Fruit fly (Drosophila melanogaster) whole organism, wandering third instar larva: Measurements from ENCODE around the gene indra.

Experiments used
- Abd-B ChIP-seq: fragments of >200 bp; optimal IDR thresholded peaks from 2 replicates; lab custom pipeline; 2017; ENCODE audit warnings: missing biosample characterization, missing genetic modification characterization
- CG9705 ChIP-seq: fragments of 200-800 bp; sonication (Bioruptor generic); optimal IDR thresholded peaks from 2 replicates; lab custom pipeline; 2018; ENCODE audit warnings: missing biosample characterization, mild to moderate bottlenecking, missing genetic modification characterization
- CrebA ChIP-seq: fragments of 200-800 bp; sonication (Bioruptor generic); optimal IDR thresholded peaks from 2 replicates; lab custom pipeline; 2016; ENCODE audit warnings: missing biosample characterization, mild to moderate bottlenecking, missing genetic modification characterization, borderline replicate concordance
- Dfd ChIP-seq: fragments of >200 bp; optimal IDR thresholded peaks from 2 replicates; lab custom pipeline; 2017; ENCODE audit warnings: missing biosample characterization, missing genetic modification characterization
- Dif ChIP-seq: fragments of 200-275, 200-300 bp; sonication (Bioruptor generic); optimal IDR thresholded peaks from 2 replicates; lab custom pipeline; 2018; ENCODE audit warnings: missing biosample characterization, missing genetic modification characterization; ENCODE audit not compliant: partially characterized antibody
- GATAd ChIP-seq: sonication (Bioruptor generic); optimal IDR thresholded peaks from 2 replicates; lab custom pipeline; 2016; ENCODE audit warnings: missing biosample characterization, missing genetic modification characterization
- HLH106 ChIP-seq: fragments of 200-800 bp; optimal IDR thresholded peaks from 3 replicates; lab custom pipeline; 2019; ENCODE audit warnings: missing biosample characterization, mild to moderate bottlenecking, missing genetic modification characterization, moderate library complexity
- Hnf4 ChIP-seq: fragments of 200-800 bp; sonication (Bioruptor generic); optimal IDR thresholded peaks from 2 replicates; lab custom pipeline; 2016; ENCODE audit warnings: missing biosample characterization, mild to moderate bottlenecking, missing genetic modification characterization
- Hr78 ChIP-seq: fragments of >200 bp; optimal IDR thresholded peaks from 2 replicates; lab custom pipeline; 2017; ENCODE audit warnings: missing biosample characterization, missing genetic modification characterization
- Hr83 ChIP-seq: fragments of 200-300 bp; sonication (Bioruptor generic); optimal IDR thresholded peaks from 2 replicates; lab custom pipeline; 2016; ENCODE audit warnings: missing biosample characterization, mild to moderate bottlenecking, missing genetic modification characterization, moderate library complexity; ENCODE audit not compliant: poor library complexity, severe bottlenecking
- Jra ChIP-seq: sonication (Bioruptor generic); optimal IDR thresholded peaks from 2 replicates; lab custom pipeline; 2016; ENCODE audit warnings: missing biosample characterization, missing genetic modification characterization
- Mio ChIP-seq: sonication (Bioruptor generic); optimal IDR thresholded peaks from 2 replicates; lab custom pipeline; 2016; ENCODE audit warnings: missing biosample characterization, missing genetic modification characterization
- Myc ChIP-seq: fragments of >200 bp; optimal IDR thresholded peaks from 2 replicates; lab custom pipeline; 2017
- N ChIP-seq: fragments of >200 bp; optimal IDR thresholded peaks from 2 replicates; lab custom pipeline; 2018; ENCODE audit warnings: missing biosample characterization, missing external identifiers, missing genetic modification characterization
- OdsH ChIP-seq: fragments of 200-800 bp; sonication (Bioruptor generic); optimal IDR thresholded peaks from 2 replicates; lab custom pipeline; 2016; ENCODE audit warnings: missing biosample characterization, mild to moderate bottlenecking, missing genetic modification characterization
- Rel ChIP-seq, 2 experiments: fragments of 200-800 bp; sonication (Bioruptor generic) in 1 of 2; optimal IDR thresholded peaks; 2 replicates in 1 of 2; 3 replicates in 1 of 2; lab custom pipeline; 2016 to 2019; ENCODE audit warnings: mild to moderate bottlenecking in 2 of 2, missing biosample characterization in 2 of 2, missing genetic modification characterization in 2 of 2, moderate library complexity in 1 of 2
- Sp1 ChIP-seq: fragments of 200-800 bp; sonication (Bioruptor generic); optimal IDR thresholded peaks from 3 replicates; lab custom pipeline; 2019; ENCODE audit warnings: missing biosample characterization, mild to moderate bottlenecking, missing genetic modification characterization, moderate library complexity
- Vsx2 ChIP-seq: fragments of 200-300, 225-300 bp; sonication (Bioruptor generic); optimal IDR thresholded peaks from 2 replicates; lab custom pipeline; 2018; ENCODE audit warnings: missing biosample characterization, missing genetic modification characterization; ENCODE audit not compliant: partially characterized antibody
- br ChIP-seq: fragments of 200-800 bp; sonication (Bioruptor generic); optimal IDR thresholded peaks from 2 replicates; lab custom pipeline; 2016; ENCODE audit warnings: missing biosample characterization, missing genetic modification characterization
- dl ChIP-seq, 2 experiments: fragments of 175-275, 200-275 bp in 1 of 2; fragments of 200-275 bp in 1 of 2; sonication (Bioruptor generic); optimal IDR thresholded peaks; lab custom pipeline; 2018; ENCODE audit warnings: mild to moderate bottlenecking in 2 of 2, missing biosample characterization in 2 of 2, missing genetic modification characterization in 2 of 2, moderate library complexity in 2 of 2; ENCODE audit not compliant: partially characterized antibody in 2 of 2, insufficient read depth in 1 of 2
- dmrt93B ChIP-seq: fragments of 200-800 bp; sonication (Bioruptor generic); optimal IDR thresholded peaks from 2 replicates; lab custom pipeline; 2018; ENCODE audit warnings: missing biosample characterization, mild to moderate bottlenecking, missing genetic modification characterization
- dsf ChIP-seq: sonication (Bioruptor generic); optimal IDR thresholded peaks from 2 replicates; lab custom pipeline; 2016; ENCODE audit warnings: missing biosample characterization, missing genetic modification characterization, borderline replicate concordance
- ey ChIP-seq: fragments of 200-800 bp; sonication (Bioruptor generic); optimal IDR thresholded peaks from 2 replicates; lab custom pipeline; 2016; ENCODE audit warnings: missing biosample characterization, missing genetic modification characterization
- foxo ChIP-seq, 2 experiments: fragments of 200-800 bp; sonication (Bioruptor generic); optimal IDR thresholded peaks; 2 replicates in 1 of 2; 3 replicates in 1 of 2; lab custom pipeline; 2016 to 2017; ENCODE audit warnings: missing biosample characterization in 2 of 2, missing genetic modification characterization in 2 of 2
- fru ChIP-seq: fragments of 200-800 bp; sonication (Bioruptor generic); optimal IDR thresholded peaks from 3 replicates; lab custom pipeline; 2016; ENCODE audit warnings: missing biosample characterization, mild to moderate bottlenecking, missing genetic modification characterization
- h ChIP-seq: fragments of 200-800 bp; sonication (Bioruptor generic); optimal IDR thresholded peaks from 3 replicates; lab custom pipeline; 2016; ENCODE audit warnings: missing biosample characterization, mild to moderate bottlenecking, missing genetic modification characterization
- jim ChIP-seq: fragments of 175-275, 200-325 bp; sonication (Bioruptor generic); optimal IDR thresholded peaks from 2 replicates; lab custom pipeline; 2016; ENCODE audit warnings: missing biosample characterization, mild to moderate bottlenecking, missing genetic modification characterization
- lola ChIP-seq: fragments of >200 bp; optimal IDR thresholded peaks from 2 replicates; lab custom pipeline; 2017; ENCODE audit warnings: missing biosample characterization, missing genetic modification characterization
- pan ChIP-seq: fragments of >200 bp; optimal IDR thresholded peaks from 2 replicates; lab custom pipeline; 2017
- psq ChIP-seq: fragments of 200-800 bp; sonication (Bioruptor generic); optimal IDR thresholded peaks from 3 replicates; lab custom pipeline; 2017; ENCODE audit warnings: missing biosample characterization, mild to moderate bottlenecking, missing genetic modification characterization, moderate library complexity
- rgr ChIP-seq: fragments of 200-800 bp; sonication (Bioruptor generic); optimal IDR thresholded peaks from 3 replicates; lab custom pipeline; 2016; ENCODE audit warnings: missing biosample characterization, mild to moderate bottlenecking, missing genetic modification characterization
- sage ChIP-seq: fragments of 200-800 bp; sonication (Bioruptor generic); optimal IDR thresholded peaks from 2 replicates; lab custom pipeline; 2016; ENCODE audit warnings: missing biosample characterization, mild to moderate bottlenecking, missing genetic modification characterization
- sv ChIP-seq: fragments of 200-800 bp; sonication (Bioruptor generic); optimal IDR thresholded peaks from 3 replicates; lab custom pipeline; 2016; ENCODE audit warnings: missing biosample characterization, missing genetic modification characterization
- tai ChIP-seq: sonication (Bioruptor generic); optimal IDR thresholded peaks from 2 replicates; lab custom pipeline; 2016; ENCODE audit warnings: missing biosample characterization, missing genetic modification characterization
- woc ChIP-seq: sonication (Bioruptor generic); optimal IDR thresholded peaks from 2 replicates; lab custom pipeline; 2016; ENCODE audit warnings: missing biosample characterization, mild to moderate bottlenecking, missing genetic modification characterization

The indra gene

DNA sequence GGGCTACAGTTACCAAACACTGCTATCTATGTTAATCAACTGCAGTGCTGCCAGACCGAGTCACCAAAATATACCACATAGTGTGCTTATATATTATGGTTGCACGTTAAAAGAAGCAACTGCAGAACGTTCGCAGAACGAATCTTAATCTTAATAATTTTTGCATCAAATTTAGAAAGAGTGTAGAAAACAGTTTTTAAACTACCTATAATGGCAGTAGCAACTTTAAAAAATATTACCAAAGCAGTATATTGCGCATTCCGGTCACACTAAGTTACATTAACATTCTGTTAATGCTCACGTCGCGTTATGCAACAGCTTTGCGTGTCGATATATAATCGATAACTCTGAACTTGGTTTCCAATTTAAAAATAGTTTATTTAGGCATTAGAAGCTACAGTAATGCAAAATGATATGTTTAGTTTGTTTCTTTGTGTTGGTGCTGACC is at the start of gene indra:
Gene indra (minus strand): TSS at position 271 of the 448 bp plus-strand sequence.
- TF ChIP-seq Myc (peak; percentile 61), Dif (GFP tag; lab: Kevin White, UChicago) (no peak), dmrt93B (GFP tag; lab: Kevin White, UChicago) (no peak), jim (GFP tag; lab: Kevin White, UChicago) (no peak), pan (lab: Kevin White, UChicago) (no peak), sage (GFP tag; lab: Kevin White, UChicago) (no peak), Abd-B (GFP tag; lab: Kevin White, UChicago) (no peak), Sp1 (peak; percentile 53), h (GFP tag; lab: Kevin White, UChicago) (peak; percentile 72), sv (GFP tag; lab: Kevin White, UChicago) (peak; percentile 68), Rel (GFP tag; optimal IDR thresholded peaks at IDR 0.05; lab: Kevin White, UChicago) (no peak), Rel (tag; optimal IDR thresholded peaks at IDR 0.05; lab: Kevin White, UChicago) (peak; percentile 46), CG9705 (peak; percentile 35), tai (no peak), Jra (GFP tag; lab: Kevin White, UChicago) (peak; percentile 53), ey (peak; percentile 79), woc (peak; percentile 57), fru (GFP tag; lab: Kevin White, UChicago) (peak; percentile 69), GATAd (GFP tag; lab: Kevin White, UChicago) (no peak), dsf (no peak), Hr78 (no peak), br (GFP tag; lab: Kevin White, UChicago) (no peak), rgr (GFP tag; lab: Kevin White, UChicago) (peak; percentile 63), CrebA (GFP tag; lab: Kevin White, UChicago) (no peak), Hr83 (GFP tag; lab: Kevin White, UChicago) (no peak), HLH106 (tag; lab: Kevin White, UChicago) (peak; percentile 69), psq (GFP tag; lab: Kevin White, UChicago) (peak; percentile 31), Dfd (GFP tag; lab: Kevin White, UChicago) (no peak), dl (GFP tag; optimal IDR thresholded peaks at IDR 0.05; lab: Kevin White, UChicago; ENCODE audit: insufficient read depth in 1 of 2, partially characterized antibody in 2 of 2) (no peak), Vsx2 (GFP tag; lab: Kevin White, UChicago) (no peak), foxo (GFP tag; optimal IDR thresholded peaks at IDR 0.05; lab: Kevin White, UChicago) (peak in 1 of 2 experiments; percentile 67), lola (no peak), Mio (GFP tag; lab: Kevin White, UChicago) (peak; percentile 10), OdsH (GFP tag; lab: Kevin White, UChicago) (no peak)
- TF ChIP-seq, all 38 proteins: peak for 15

- TF ChIP-seq GATAd (GFP tag; lab: Kevin White, UChicago): no peak
- TF ChIP-seq N: no peak
- TF ChIP-seq jim (GFP tag; lab: Kevin White, UChicago): no peak
- TF ChIP-seq CrebA (GFP tag; lab: Kevin White, UChicago): no peak
- TF ChIP-seq dsf: no peak
- no peak for TF ChIP-seq rgr (GFP tag; lab: Kevin White, UChicago)
- TF ChIP-seq Dif (GFP tag; lab: Kevin White, UChicago): no peak
- no peak for TF ChIP-seq Vsx2 (GFP tag; lab: Kevin White, UChicago)
- no peak for TF ChIP-seq HLH106 (tag; lab: Kevin White, UChicago)
Observed at dm6 chr3L:1390410-1390809, 48.2 kb upstream of the indra start.

DNA sequence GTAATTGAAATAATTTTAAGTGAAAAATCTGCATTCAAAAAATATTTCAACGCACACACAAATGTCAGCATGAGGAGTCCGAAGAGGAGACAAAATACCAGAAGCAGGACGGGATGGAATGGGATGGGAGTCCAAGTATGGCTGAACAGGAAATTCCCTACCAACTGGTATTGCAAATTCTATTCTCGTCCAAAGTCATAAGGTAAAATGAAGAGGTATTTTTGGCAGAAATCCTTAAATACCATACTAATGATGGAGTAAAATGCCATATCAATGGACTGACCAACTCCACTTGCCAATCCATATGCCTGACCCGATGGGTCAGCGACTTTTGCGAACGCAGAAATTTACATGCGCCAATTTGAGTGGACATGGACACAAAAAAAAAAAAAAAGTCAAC is 46.7 kb upstream of the indra start:
- TF ChIP-seq fru (GFP tag; lab: Kevin White, UChicago) (peak; percentile 38), ey (peak; percentile 36), woc (peak; percentile 39), jim (GFP tag; lab: Kevin White, UChicago) (no peak), rgr (GFP tag; lab: Kevin White, UChicago) (peak; percentile 24), foxo (GFP tag; optimal IDR thresholded peaks at IDR 0.05; lab: Kevin White, UChicago) (peak in 1 of 2 experiments; percentile 19), sage (GFP tag; lab: Kevin White, UChicago) (no peak), Hnf4 (GFP tag; lab: Kevin White, UChicago) (no peak), Mio (GFP tag; lab: Kevin White, UChicago) (no peak), h (GFP tag; lab: Kevin White, UChicago) (peak; percentile 60), Sp1 (peak; percentile 44), Hr78 (no peak), HLH106 (tag; lab: Kevin White, UChicago) (peak; percentile 67), br (GFP tag; lab: Kevin White, UChicago) (peak; percentile 10), Abd-B (GFP tag; lab: Kevin White, UChicago) (no peak)
- TF ChIP-seq, all 38 proteins: peak for 9
